Fruit fly (Drosophila melanogaster) whole organism, embryonic: ENCODE data around the gene CG32225.
A peak's percentile ranks its signal among the peaks of the same experiment; 100 is the strongest.

Experiments used
- BEAF-32 ChIP-seq: fragments of 200-800 bp; sonication (Bioruptor generic); optimal IDR thresholded peaks from 3 replicates; lab custom pipeline; 2017; ENCODE audit warnings: missing biosample characterization, missing genetic modification characterization, mild to moderate bottlenecking, moderate library complexity, missing genetic modification reagents
- Bdp1 ChIP-seq: fragments of 200-800 bp; sonication (Bioruptor generic); optimal IDR thresholded peaks from 3 replicates; lab custom pipeline; 2016; ENCODE audit warnings: missing biosample characterization, missing genetic modification characterization
- Blimp-1 ChIP-seq: fragments of 200-800 bp; sonication (Bioruptor generic); optimal IDR thresholded peaks from 3 replicates; lab custom pipeline; 2018; ENCODE audit warnings: missing biosample characterization, missing genetic modification characterization, mild to moderate bottlenecking, moderate library complexity, missing genetic modification reagents
- CG11560 ChIP-seq: fragments of 200-800 bp; sonication (Bioruptor generic); IDR thresholded peaks from 3 replicates; pipeline ENCODE4 v1.3.6; 2022; ENCODE audit warnings: missing biosample characterization, missing genetic modification characterization
- CG12155 ChIP-seq: fragments of 200-800 bp; sonication (Bioruptor generic); optimal IDR thresholded peaks from 3 replicates; lab custom pipeline; 2016; ENCODE audit warnings: missing biosample characterization, missing genetic modification characterization
- CG12659 ChIP-seq: fragments of 200-800 bp; sonication (Bioruptor generic); optimal IDR thresholded peaks from 3 replicates; lab custom pipeline; 2017; ENCODE audit warnings: mild to moderate bottlenecking, missing biosample characterization, missing genetic modification reagents, missing genetic modification characterization
- CG12744 ChIP-seq: fragments of 200-800 bp; sonication (Bioruptor generic); optimal IDR thresholded peaks from 2 replicates; lab custom pipeline; 2016; ENCODE audit warnings: missing biosample characterization, missing genetic modification characterization
- CG12942 ChIP-seq: fragments of 200-800 bp; sonication (Bioruptor generic); optimal IDR thresholded peaks from 3 replicates; lab custom pipeline; 2016; ENCODE audit warnings: missing biosample characterization, missing genetic modification characterization
- CG14050 ChIP-seq: fragments of 200-800 bp; sonication (Bioruptor generic); IDR thresholded peaks from 3 replicates; pipeline ENCODE4 v1.3.6; 2022; ENCODE audit warnings: missing biosample characterization, missing genetic modification characterization
- CG15514 ChIP-seq: fragments of 200-800 bp; sonication (Bioruptor generic); optimal IDR thresholded peaks from 3 replicates; lab custom pipeline; 2017; ENCODE audit warnings: missing biosample characterization, missing genetic modification characterization, mild to moderate bottlenecking, moderate library complexity, missing genetic modification reagents
- CG17361 ChIP-seq: fragments of 200-800 bp; sonication (Bioruptor generic); IDR thresholded peaks from 3 replicates; pipeline ENCODE4 v1.3.6; 2022; ENCODE audit warnings: missing biosample characterization, missing genetic modification characterization
- CG1792 ChIP-seq: fragments of 200-800 bp; sonication (Bioruptor generic); optimal IDR thresholded peaks from 2 replicates; lab custom pipeline; 2016; ENCODE audit warnings: missing biosample characterization, missing genetic modification characterization
- CG2202 ChIP-seq: fragments of 200-800 bp; sonication (Bioruptor generic); optimal IDR thresholded peaks from 2 replicates; lab custom pipeline; 2018; ENCODE audit warnings: missing biosample characterization, mild to moderate bottlenecking, missing genetic modification characterization
- CG31224 ChIP-seq: fragments of 200-800 bp; sonication (Bioruptor generic); IDR thresholded peaks from 2 replicates; pipeline ENCODE4 v1.3.6; 2022; ENCODE audit warnings: missing biosample characterization, missing genetic modification characterization
- CG31441 ChIP-seq: fragments of 200-800 bp; sonication (Bioruptor generic); IDR thresholded peaks from 2 replicates; pipeline ENCODE4 v1.3.6; 2022; ENCODE audit warnings: missing biosample characterization, missing genetic modification characterization
- CG32772 ChIP-seq: fragments of 200-800 bp; sonication (Bioruptor generic); IDR thresholded peaks from 2 replicates; pipeline ENCODE4 v1.3.6; 2022; ENCODE audit warnings: missing biosample characterization, missing genetic modification characterization
- CG33213 ChIP-seq: fragments of 200-800 bp; sonication (Bioruptor generic); optimal IDR thresholded peaks from 3 replicates; lab custom pipeline; 2016; ENCODE audit warnings: missing biosample characterization, missing genetic modification characterization
- CG3726 ChIP-seq: fragments of 200-800 bp; sonication (Bioruptor generic); IDR thresholded peaks from 3 replicates; pipeline ENCODE4, ENCODE4 v1.3.6; 2022; ENCODE audit warnings: missing biosample characterization, missing genetic modification characterization
- CG4707 ChIP-seq: fragments of 200-800 bp; sonication (Bioruptor generic); optimal IDR thresholded peaks from 2 replicates; lab custom pipeline; 2018; ENCODE audit warnings: missing biosample characterization, mild to moderate bottlenecking, missing genetic modification characterization, moderate library complexity
- CG6813 ChIP-seq: fragments of 200-800 bp; sonication (Bioruptor generic); optimal IDR thresholded peaks from 2 replicates; lab custom pipeline; 2017; ENCODE audit warnings: missing biosample characterization, missing genetic modification characterization, mild to moderate bottlenecking, moderate library complexity, missing genetic modification reagents
- CG6854 ChIP-seq: fragments of 200-800 bp; sonication (Bioruptor generic); optimal IDR thresholded peaks from 3 replicates; lab custom pipeline; 2017; ENCODE audit warnings: missing biosample characterization, mild to moderate bottlenecking, missing genetic modification characterization
- CG7556 ChIP-seq: fragments of 200-800 bp; sonication (Bioruptor generic); optimal IDR thresholded peaks from 2 replicates; lab custom pipeline; 2017; ENCODE audit warnings: missing biosample characterization, mild to moderate bottlenecking, missing genetic modification characterization
- CG8924 ChIP-seq: fragments of 200-800 bp; optimal IDR thresholded peaks from 3 replicates; lab custom pipeline; 2019; ENCODE audit warnings: missing biosample characterization, mild to moderate bottlenecking, missing genetic modification characterization, moderate library complexity
- Fer2 ChIP-seq: fragments of 200-800 bp; sonication (Bioruptor generic); optimal IDR thresholded peaks from 2 replicates; lab custom pipeline; 2018; ENCODE audit warnings: missing biosample characterization, mild to moderate bottlenecking, missing genetic modification characterization, moderate library complexity
- H15 ChIP-seq: fragments of 200-800 bp; sonication (Bioruptor generic); IDR thresholded peaks from 3 replicates; pipeline ENCODE4 v1.3.6; 2022; ENCODE audit warnings: missing biosample characterization, missing genetic modification characterization
- Hand ChIP-seq: fragments of 200-800 bp; sonication (Bioruptor generic); optimal IDR thresholded peaks from 2 replicates; lab custom pipeline; 2017; ENCODE audit warnings: mild to moderate bottlenecking, missing biosample characterization, missing genetic modification reagents, missing genetic modification characterization
- Hmx ChIP-seq: fragments of 200-800 bp; sonication (Bioruptor generic); optimal IDR thresholded peaks from 2 replicates; lab custom pipeline; 2016; ENCODE audit warnings: missing biosample characterization, missing genetic modification characterization
- MESR4 ChIP-seq: fragments of 200-800 bp; sonication (Bioruptor generic); optimal IDR thresholded peaks from 2 replicates; lab custom pipeline; 2018; ENCODE audit warnings: missing biosample characterization, mild to moderate bottlenecking, missing genetic modification characterization, moderate library complexity
- Mes4 ChIP-seq: fragments of 200-800 bp; sonication (Bioruptor generic); optimal IDR thresholded peaks from 2 replicates; lab custom pipeline; 2016; ENCODE audit warnings: missing biosample characterization, missing genetic modification characterization
- Ptx1 ChIP-seq: fragments of 200-800 bp; sonication (Bioruptor generic); IDR thresholded peaks from 2 replicates; pipeline ENCODE4 v1.3.6; 2022; ENCODE audit warnings: missing biosample characterization, missing genetic modification characterization
- Rx ChIP-seq: fragments of 200-800 bp; sonication (Bioruptor generic); IDR thresholded peaks from 2 replicates; pipeline ENCODE4 v1.3.6; 2022; ENCODE audit warnings: missing biosample characterization, missing genetic modification characterization
- Scr ChIP-seq: fragments of 200-800 bp; sonication (Bioruptor generic); IDR thresholded peaks from 2 replicates; pipeline ENCODE4 v1.3.6; 2022; ENCODE audit warnings: missing biosample characterization, missing genetic modification characterization; ENCODE audit not compliant: partially characterized antibody
- ac ChIP-seq: fragments of 200-800 bp; sonication (Bioruptor generic); optimal IDR thresholded peaks from 3 replicates; lab custom pipeline; 2017; ENCODE audit warnings: missing biosample characterization, mild to moderate bottlenecking, missing genetic modification characterization
- al ChIP-seq: fragments of 200-800 bp; sonication (Bioruptor generic); IDR thresholded peaks from 2 replicates; pipeline ENCODE4 v1.3.6; 2022; ENCODE audit warnings: missing biosample characterization, missing genetic modification characterization
- ap ChIP-seq: fragments of 200-800 bp; sonication (Bioruptor generic); IDR thresholded peaks from 2 replicates; pipeline ENCODE4 v1.3.6; 2022; ENCODE audit warnings: missing biosample characterization, missing genetic modification characterization
- chif ChIP-seq, 2 experiments: fragments of 200-800 bp; sonication (Bioruptor generic); optimal IDR thresholded peaks; 3 replicates each; lab custom pipeline; 2016; ENCODE audit warnings: missing biosample characterization in 2 of 2, missing genetic modification characterization in 2 of 2
- crc ChIP-seq: fragments of 200-800 bp; sonication (Bioruptor generic); optimal IDR thresholded peaks from 2 replicates; lab custom pipeline; 2016; ENCODE audit warnings: missing biosample characterization, missing genetic modification characterization
- dm ChIP-seq: fragments of 200-800 bp; sonication (Bioruptor generic); optimal IDR thresholded peaks from 3 replicates; lab custom pipeline; 2016; ENCODE audit warnings: missing biosample characterization, missing genetic modification characterization
- en ChIP-seq: fragments of 200-800 bp; sonication (Bioruptor generic); optimal IDR thresholded peaks from 2 replicates; lab custom pipeline; 2016; ENCODE audit warnings: missing biosample characterization, missing genetic modification characterization
- gro ChIP-seq: fragments of 200-800 bp; sonication (Bioruptor generic); optimal IDR thresholded peaks from 2 replicates; lab custom pipeline; 2016; ENCODE audit warnings: missing biosample characterization, missing genetic modification characterization
- gsb-n ChIP-seq: fragments of 200-800 bp; sonication (Bioruptor generic); optimal IDR thresholded peaks from 3 replicates; lab custom pipeline; 2018; ENCODE audit warnings: missing biosample characterization, mild to moderate bottlenecking, missing genetic modification characterization
- mld ChIP-seq: fragments of 200-800 bp; sonication (Bioruptor generic); IDR thresholded peaks from 3 replicates; pipeline ENCODE4 v1.3.6; 2022; ENCODE audit warnings: missing biosample characterization, missing genetic modification characterization; ENCODE audit not compliant: partially characterized antibody
- pita ChIP-seq: fragments of 200-800 bp; sonication (Bioruptor generic); optimal IDR thresholded peaks from 2 replicates; lab custom pipeline; 2017; ENCODE audit warnings: missing biosample characterization, mild to moderate bottlenecking, missing genetic modification characterization
- sna ChIP-seq: fragments of 200-800 bp; sonication (Bioruptor generic); IDR thresholded peaks from 2 replicates; pipeline ENCODE4 v1.3.6; 2022; ENCODE audit warnings: missing biosample characterization, missing genetic modification characterization; ENCODE audit not compliant: partially characterized antibody
- so ChIP-seq: fragments of 200-800 bp; sonication (Bioruptor generic); IDR thresholded peaks from 3 replicates; pipeline ENCODE4 v1.3.6; 2022; ENCODE audit warnings: missing biosample characterization, missing genetic modification characterization
- sug ChIP-seq: fragments of 200-800 bp; optimal IDR thresholded peaks from 2 replicates; lab custom pipeline; 2019; ENCODE audit warnings: missing biosample characterization, mild to moderate bottlenecking, missing genetic modification characterization, moderate library complexity
- tap ChIP-seq: fragments of 200-800 bp; optimal IDR thresholded peaks from 3 replicates; lab custom pipeline; 2019; ENCODE audit warnings: missing biosample characterization, mild to moderate bottlenecking, missing genetic modification characterization, moderate library complexity
- tup ChIP-seq: fragments of 200-800 bp; sonication (Bioruptor generic); optimal IDR thresholded peaks from 2 replicates; lab custom pipeline; 2016; ENCODE audit warnings: missing biosample characterization, mild to moderate bottlenecking, missing genetic modification characterization, moderate library complexity

The CG32225 gene

DNA sequence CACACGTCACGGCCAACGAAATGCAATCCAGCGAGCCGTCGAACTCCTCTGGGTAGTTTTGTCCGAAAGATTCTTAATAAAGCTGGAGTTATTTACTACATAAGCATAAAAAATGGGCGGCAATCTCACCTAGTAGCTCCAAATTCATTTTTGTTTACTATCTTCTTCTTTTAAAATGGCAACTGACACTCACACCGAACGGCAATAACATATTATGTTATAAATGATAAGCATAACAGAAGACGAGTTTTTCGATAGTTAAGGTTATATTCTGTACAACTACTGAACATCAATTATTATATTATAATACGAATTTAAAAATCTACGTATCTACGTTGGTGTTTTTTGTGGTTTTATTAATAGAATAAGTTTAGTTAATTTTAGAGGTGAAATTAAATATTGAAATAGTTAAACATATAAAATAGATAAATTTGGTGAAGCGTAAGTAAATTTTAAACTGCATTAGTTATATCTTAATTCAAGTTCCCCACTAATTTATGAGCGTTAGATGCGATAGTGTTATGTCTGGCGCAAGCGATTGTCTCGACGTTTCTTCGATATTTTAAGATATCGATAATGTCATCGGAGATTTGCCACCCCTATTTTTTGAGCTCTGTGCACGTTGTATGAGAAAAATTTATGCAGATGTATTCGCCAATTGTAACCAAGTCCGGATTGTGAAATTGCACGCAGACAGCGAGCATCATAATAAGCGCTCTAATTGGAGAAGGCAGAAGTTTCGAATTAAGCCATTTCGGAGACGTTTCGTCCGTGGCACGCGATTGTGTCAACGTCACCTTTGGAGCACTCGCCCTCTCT is 41.9 kb upstream of the CG32225 start, which contains the start of the genes Rbbp5 and eRF1 (continued):
- peak; percentile 42 to 62 for TF ChIP-seq chif (GFP tag; optimal IDR thresholded peaks at IDR 0.05; lab: Kevin White, UChicago)
- TF ChIP-seq BEAF-32 = peak; percentile 95
- peak; percentile 77 for TF ChIP-seq dm
- peak; percentile 80; the same call in 1 of the 2 replicates for TF ChIP-seq CG31441 (GFP tag; lab: Robert Waterston, UW)
- TF ChIP-seq Ptx1 (GFP tag; lab: Robert Waterston, UW) = peak; percentile 81
- TF ChIP-seq CG12744 (GFP tag; lab: Kevin White, UChicago) = no peak
- TF ChIP-seq CG32772 (GFP tag; lab: Robert Waterston, UW) = peak; percentile 84
- no peak for TF ChIP-seq pita (GFP tag; lab: Kevin White, UChicago)
- peak; percentile 56; the same call in 1 of the 2 replicates for TF ChIP-seq Rx (GFP tag; lab: Robert Waterston, UW)
- TF ChIP-seq CG6813 = no peak
- TF ChIP-seq sug (tag; lab: Kevin White, UChicago) = peak; percentile 81
- TF ChIP-seq mld (GFP tag; lab: Robert Waterston, UW) = peak; percentile 91
- TF ChIP-seq CG31224 (GFP tag; lab: Robert Waterston, UW) = no peak; the same call in 1 of the 2 replicates
- no peak for TF ChIP-seq gsb-n (tag; lab: Kevin White, UChicago)
- TF ChIP-seq gro (GFP tag; lab: Kevin White, UChicago) = peak; percentile 14
- TF ChIP-seq Blimp-1 (GFP tag; lab: Kevin White, UChicago) = no peak
- peak; percentile 75 for TF ChIP-seq CG7556 (GFP tag; lab: Kevin White, UChicago)
- peak; percentile 94 for TF ChIP-seq Scr (GFP tag; lab: Robert Waterston, UW)
- TF ChIP-seq tup (GFP tag; lab: Kevin White, UChicago) = no peak
- TF ChIP-seq sna (GFP tag; lab: Robert Waterston, UW) = peak; percentile 81
- no peak for TF ChIP-seq CG2202 (tag; lab: Kevin White, UChicago)
- TF ChIP-seq CG14050 = peak; percentile 54; the same call in 2 of the 3 replicates
- no peak for TF ChIP-seq CG6854 (GFP tag; lab: Kevin White, UChicago)
- no peak for TF ChIP-seq en (GFP tag; lab: Kevin White, UChicago)
- peak; percentile 70; the same call in 1 of the 3 replicates for TF ChIP-seq H15 (GFP tag; lab: Robert Waterston, UW)
- peak; percentile 63 for TF ChIP-seq ap (GFP tag; lab: Robert Waterston, UW)
- TF ChIP-seq MESR4 (GFP tag; lab: Kevin White, UChicago) = peak; percentile 88
- peak; percentile 5 for TF ChIP-seq Hand (GFP tag; lab: Kevin White, UChicago)
- peak; percentile 40 for TF ChIP-seq Mes4 (GFP tag; lab: Kevin White, UChicago)
- peak; percentile 72 for TF ChIP-seq CG15514 (GFP tag; lab: Kevin White, UChicago)
- TF ChIP-seq CG4707 (GFP tag; lab: Kevin White, UChicago) = no peak
- peak; percentile 78 for TF ChIP-seq CG12155
- peak; percentile 33 for TF ChIP-seq crc (GFP tag; lab: Kevin White, UChicago)
- TF ChIP-seq al (GFP tag; lab: Robert Waterston, UW) = peak; percentile 82
- TF ChIP-seq Hmx = peak; percentile 11
- peak; percentile 59; the same call in 1 of the 3 replicates for TF ChIP-seq CG3726 (GFP tag; lab: Robert Waterston, UW)
- TF ChIP-seq tap (tag; lab: Kevin White, UChicago) = no peak
- TF ChIP-seq CG8924 = peak; percentile 85
- no peak for TF ChIP-seq so
- no peak for TF ChIP-seq ac (GFP tag; lab: Kevin White, UChicago)
- peak; percentile 39; the same call in 1 of the 3 replicates for TF ChIP-seq CG11560 (tag; lab: Robert Waterston, UW)
- peak; percentile 51 for TF ChIP-seq CG33213
- peak; percentile 58 for TF ChIP-seq Fer2 (tag; lab: Kevin White, UChicago)
- peak; percentile 86 for TF ChIP-seq CG17361 (GFP tag; lab: Robert Waterston, UW)
- TF ChIP-seq CG1792 = no peak
- peak; percentile 77 for TF ChIP-seq CG12942 (GFP tag; lab: Kevin White, UChicago)
- TF ChIP-seq CG12659 (GFP tag; lab: Kevin White, UChicago) = peak; percentile 91
- TF ChIP-seq Bdp1 (GFP tag; lab: Kevin White, UChicago) = peak; percentile 49
